Worm (Caenorhabditis elegans): ENCODE measurements around the gene T27C5.10.

ce11 chrV:17379932-17380331 lies 50.0 kb downstream of the T27C5.10 start, which contains the start of gene Y20C6A.4:
- TF ChIP-seq skn-1 (tag; optimal IDR thresholded peaks at IDR 0.05): no peak
- no peak for TF ChIP-seq snpc-4 (tag; optimal IDR thresholded peaks at IDR 0.05)
- TF ChIP-seq ztf-11 (tag; optimal IDR thresholded peaks at IDR 0.05): no peak
- no peak for TF ChIP-seq nhr-237 (tag; optimal IDR thresholded peaks at IDR 0.05)
- no peak for TF ChIP-seq ceh-9 (tag; optimal IDR thresholded peaks at IDR 0.05)
- TF ChIP-seq ama-1 (optimal IDR thresholded peaks at IDR 0.05): no peak
- TF ChIP-seq lin-39 (tag; optimal IDR thresholded peaks at IDR 0.05): no peak
- no peak for TF ChIP-seq fkh-10 (GFP tag; optimal IDR thresholded peaks at IDR 0.05)

All from whole organism, L3 larva.